Worm (Caenorhabditis elegans) whole organism, L3 larva: Measurements from ENCODE around the gene cdka-1.

Experiments
- R02D3.7 ChIP-seq: fragments of 150-350 bp; optimal IDR thresholded peaks from 2 replicates; lab custom pipeline; 2014; ENCODE audit warnings: missing biosample characterization, missing genetic modification characterization
- ZK546.5 ChIP-seq: sonication (generic microtip); optimal IDR thresholded peaks from 2 replicates; lab custom pipeline; 2017; ENCODE audit warnings: missing biosample characterization, missing genetic modification characterization
- ceh-16 ChIP-seq: sonication (generic microtip); optimal IDR thresholded peaks from 2 replicates; lab custom pipeline; 2017; ENCODE audit warnings: missing biosample characterization, missing genetic modification characterization
- ceh-28 ChIP-seq: fragments of 150-350 bp; optimal IDR thresholded peaks from 2 replicates; lab custom pipeline; 2014; ENCODE audit warnings: missing biosample characterization, missing genetic modification reagents, missing genetic modification characterization
- ceh-82 ChIP-seq: fragments of 150-350 bp; optimal IDR thresholded peaks from 2 replicates; lab custom pipeline; 2014; ENCODE audit warnings: missing biosample characterization, missing genetic modification characterization
- daf-12 ChIP-seq: fragments of 150-350 bp; optimal IDR thresholded peaks from 2 replicates; lab custom pipeline; 2014; ENCODE audit warnings: missing biosample characterization, missing genetic modification reagents, missing genetic modification characterization
- egl-5 ChIP-seq: fragments of 150-350 bp; optimal IDR thresholded peaks from 2 replicates; lab custom pipeline; 2017; ENCODE audit warnings: missing biosample characterization, missing genetic modification reagents, missing genetic modification characterization, inconsistent platforms
- elt-1 ChIP-seq: fragments of 150-350 bp; optimal IDR thresholded peaks from 2 replicates; lab custom pipeline; 2014; ENCODE audit warnings: missing biosample characterization, missing genetic modification characterization
- elt-2 ChIP-seq: sonication (generic microtip); optimal IDR thresholded peaks from 2 replicates; lab custom pipeline; 2016; ENCODE audit warnings: missing genetic modification reagents, mild to moderate bottlenecking, missing genetic modification characterization, missing compliant biosample characterization
- elt-3 ChIP-seq, 3 experiments: fragments of 150-350 bp in 1 of 3; sonication (generic microtip) in 2 of 3; optimal IDR thresholded peaks; 2 replicates in 2 of 3; 4 replicates in 1 of 3; lab custom pipeline; 2014 to 2017; ENCODE audit warnings: missing biosample characterization in 3 of 3, missing genetic modification characterization in 3 of 3
- eor-1 ChIP-seq, 2 experiments: fragments of 150-350 bp; optimal IDR thresholded peaks; 2 replicates each; lab custom pipeline; 2014 to 2018; ENCODE audit warnings: missing biosample characterization in 2 of 2, missing genetic modification characterization in 2 of 2
- fkh-10 ChIP-seq: sonication (generic microtip); optimal IDR thresholded peaks from 2 replicates; lab custom pipeline; 2017; ENCODE audit warnings: missing biosample characterization, missing genetic modification reagents, missing genetic modification characterization
- fkh-2 ChIP-seq: fragments of 150-350 bp; optimal IDR thresholded peaks from 2 replicates; lab custom pipeline; 2014; ENCODE audit warnings: missing biosample characterization, missing genetic modification reagents, missing genetic modification characterization
- fos-1 ChIP-seq: fragments of 150-350 bp; optimal IDR thresholded peaks from 2 replicates; lab custom pipeline; 2014; ENCODE audit warnings: missing biosample characterization, missing genetic modification characterization
- hmg-11 ChIP-seq: sonication (generic microtip); optimal IDR thresholded peaks from 2 replicates; lab custom pipeline; 2016; ENCODE audit warnings: missing genetic modification characterization, missing compliant biosample characterization
- lin-15B ChIP-seq: fragments of 150-350 bp; optimal IDR thresholded peaks from 2 replicates; lab custom pipeline; 2014; ENCODE audit warnings: missing biosample characterization, missing genetic modification characterization
- lin-39 ChIP-seq: fragments of 150-350 bp; optimal IDR thresholded peaks from 2 replicates; lab custom pipeline; 2018; ENCODE audit warnings: missing biosample characterization, missing genetic modification reagents, missing genetic modification characterization
- lsy-12 ChIP-seq: sonication (generic microtip); optimal IDR thresholded peaks from 2 replicates; lab custom pipeline; 2016; ENCODE audit warnings: mild to moderate bottlenecking, missing genetic modification characterization, missing compliant biosample characterization
- mdl-1 ChIP-seq: fragments of 150-350 bp; optimal IDR thresholded peaks from 2 replicates; lab custom pipeline; 2014; ENCODE audit warnings: missing biosample characterization, missing genetic modification characterization
- mml-1 ChIP-seq: fragments of 150-350 bp; sonication (generic microtip); optimal IDR thresholded peaks from 3 replicates; lab custom pipeline; 2014; ENCODE audit warnings: missing biosample characterization, missing genetic modification characterization
- nfya-1 ChIP-seq: sonication (generic microtip); optimal IDR thresholded peaks from 2 replicates; lab custom pipeline; 2017; ENCODE audit warnings: missing genetic modification characterization, mild to moderate bottlenecking, missing compliant biosample characterization, antibody characterized with exemption, moderate library complexity; ENCODE audit not compliant: insufficient read depth
- nhr-11 ChIP-seq: fragments of 150-350 bp; optimal IDR thresholded peaks from 2 replicates; lab custom pipeline; 2014; ENCODE audit warnings: missing biosample characterization, missing genetic modification characterization
- nhr-12 ChIP-seq: fragments of 150-350 bp; optimal IDR thresholded peaks from 2 replicates; lab custom pipeline; 2014; ENCODE audit warnings: missing biosample characterization, missing genetic modification characterization
- nhr-237 ChIP-seq: fragments of 150-350 bp; optimal IDR thresholded peaks from 2 replicates; lab custom pipeline; 2014; ENCODE audit warnings: missing biosample characterization, missing genetic modification characterization
- nhr-25 ChIP-seq: sonication (generic microtip); optimal IDR thresholded peaks from 2 replicates; lab custom pipeline; 2017; ENCODE audit warnings: missing biosample characterization, missing genetic modification characterization
- nhr-76 ChIP-seq: fragments of 150-350 bp; sonication (generic microtip); optimal IDR thresholded peaks from 5 replicates; lab custom pipeline; 2014; ENCODE audit warnings: missing biosample characterization, missing genetic modification characterization
- pha-4 ChIP-seq: fragments of 150-350 bp; optimal IDR thresholded peaks from 2 replicates; lab custom pipeline; 2014; ENCODE audit warnings: missing biosample characterization, missing genetic modification reagents, missing genetic modification characterization
- sea-2 ChIP-seq: fragments of 150-350 bp; sonication (generic microtip); optimal IDR thresholded peaks from 4 replicates; lab custom pipeline; 2014; ENCODE audit warnings: missing biosample characterization, missing genetic modification reagents, missing genetic modification characterization
- skn-1 ChIP-seq: fragments of 150-350 bp; optimal IDR thresholded peaks from 2 replicates; lab custom pipeline; 2014; ENCODE audit warnings: missing biosample characterization, missing genetic modification characterization
- snpc-4 ChIP-seq: fragments of 150-350 bp; optimal IDR thresholded peaks from 2 replicates; lab custom pipeline; 2014; ENCODE audit warnings: missing biosample characterization, missing genetic modification characterization
- tbx-2 ChIP-seq: sonication (generic microtip); optimal IDR thresholded peaks from 2 replicates; lab custom pipeline; 2016; ENCODE audit warnings: mild to moderate bottlenecking, missing genetic modification characterization, missing compliant biosample characterization
- ztf-11 ChIP-seq: fragments of 150-350 bp; optimal IDR thresholded peaks from 2 replicates; lab custom pipeline; 2014; ENCODE audit warnings: missing biosample characterization, missing genetic modification characterization
- ztf-4 ChIP-seq: fragments of 150-350 bp; optimal IDR thresholded peaks from 2 replicates; lab custom pipeline; 2014; ENCODE audit warnings: missing biosample characterization, missing genetic modification characterization

The cdka-1 gene

DNA sequence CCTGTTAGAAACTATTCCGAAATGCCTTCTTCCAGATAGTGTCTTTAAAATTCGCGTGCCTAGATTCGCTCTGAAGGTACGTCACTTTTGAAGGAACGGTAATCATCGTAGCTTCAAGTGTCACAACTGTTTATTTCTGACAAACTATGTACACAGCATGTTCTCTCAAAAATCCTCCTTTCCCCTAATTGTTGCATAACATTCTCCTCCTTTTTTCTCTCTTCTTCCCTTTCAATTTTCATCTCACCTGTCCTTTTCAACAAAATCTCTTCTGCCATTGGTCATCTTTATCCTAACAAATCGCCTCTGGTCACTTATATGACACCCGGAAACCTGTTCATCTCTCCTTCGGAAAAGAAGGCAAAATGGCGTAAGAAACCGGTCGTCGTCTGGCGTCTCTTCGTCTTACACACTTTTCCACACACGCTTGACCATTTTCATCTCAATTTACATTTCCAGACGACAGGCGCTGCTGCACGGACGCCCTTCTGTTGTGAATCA lies 42.5 kb upstream of the cdka-1 start, which contains the start of gene lips-3:
TSS of gene lips-3 (plus strand) at position 458 of the 501 bp plus-strand sequence.
- TF ChIP-seq snpc-4 (no peak), nhr-25 (peak; percentile 77), tbx-2 (no peak), fos-1 (tag; lab: Kevin White, UChicago) (no peak), nhr-12 (tag; lab: Kevin White, UChicago) (no peak)

DNA sequence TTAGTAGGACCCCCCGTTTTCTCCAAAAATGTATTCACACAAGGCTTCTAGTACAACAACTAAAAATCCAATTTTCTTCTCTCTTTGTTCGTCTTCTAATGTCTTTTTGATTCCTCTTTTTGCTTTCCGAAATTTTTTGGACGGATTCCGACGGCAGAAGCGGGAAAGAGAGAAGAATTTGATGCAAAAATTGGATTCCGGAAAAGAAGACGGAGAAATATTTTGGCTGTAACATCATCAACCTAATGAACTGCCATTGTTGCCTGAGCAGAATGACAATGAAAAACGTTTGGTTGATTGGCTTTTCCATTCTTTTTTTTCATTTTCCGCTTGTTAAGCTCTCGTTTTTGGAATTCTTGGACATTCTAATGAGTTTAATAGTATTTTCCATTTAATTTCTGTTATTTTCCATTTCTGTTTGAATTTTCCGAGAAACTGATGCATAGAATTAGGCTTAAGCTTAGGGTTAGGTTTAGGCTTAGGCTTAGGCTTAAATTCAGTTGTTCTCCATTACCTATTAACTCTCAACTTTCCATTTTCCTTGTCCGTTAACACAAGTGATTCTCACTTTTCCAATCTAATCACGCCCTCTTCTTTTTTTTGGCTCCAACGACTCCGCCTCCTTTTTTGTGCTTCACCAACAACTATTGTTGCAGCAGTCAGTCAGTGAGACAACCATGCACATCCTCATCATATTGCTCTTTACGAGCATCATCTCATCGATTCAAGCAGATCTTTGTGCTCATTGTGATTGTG lies 36.0 kb upstream of the cdka-1 start, which contains the start of gene lron-5:
TSS of gene lron-5 (plus strand) at position 655 of the 756 bp plus-strand sequence.
- TF ChIP-seq fkh-10 (GFP tag; lab: Kevin White, UChicago) (peak; percentile 60), lsy-12 (no peak), ztf-11 (tag; lab: Kevin White, UChicago) (no peak), nhr-237 (tag; lab: Kevin White, UChicago) (no peak), hmg-11 (tag; lab: Kevin White, UChicago) (no peak)

DNA sequence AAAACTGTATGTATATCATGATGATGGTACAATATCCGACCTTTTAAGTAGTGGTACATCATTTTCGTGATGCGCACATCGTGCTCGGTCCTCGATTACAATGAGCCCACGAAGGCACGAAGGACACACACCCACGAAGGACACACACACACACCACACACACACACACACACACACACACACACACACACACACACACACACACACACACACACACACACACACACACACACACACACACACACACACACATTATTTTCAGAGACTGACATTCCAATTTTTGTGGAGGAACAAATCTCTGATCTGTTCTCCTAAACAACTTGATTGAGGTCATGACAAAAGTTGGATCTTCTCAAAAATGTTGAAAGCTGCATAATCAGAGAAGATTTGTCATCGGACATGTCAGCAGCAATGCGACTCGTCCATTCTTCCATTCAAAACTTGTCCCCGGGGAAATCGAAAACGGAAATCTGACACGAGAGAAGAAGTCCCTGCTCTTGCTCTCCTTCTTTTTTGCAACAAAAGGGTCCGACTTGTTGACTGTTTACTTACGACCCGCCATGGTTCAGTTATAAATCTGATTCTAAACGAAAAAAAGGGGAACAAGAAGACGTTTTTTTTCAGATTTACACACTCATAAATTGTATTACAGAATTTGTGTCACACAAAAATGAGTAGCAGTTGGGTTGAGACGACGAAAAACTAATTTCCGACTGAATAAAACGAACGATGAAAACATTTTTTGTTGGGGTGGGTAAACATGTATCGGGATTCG lies 32.3 kb upstream of the cdka-1 start:
- no peak for TF ChIP-seq ceh-16 (tag; lab: Kevin White, UChicago)
- no peak for TF ChIP-seq egl-5 (tag; lab: Kevin White, UChicago)
- no peak for TF ChIP-seq elt-3 (tag; optimal IDR thresholded peaks at IDR 0.05; lab: Kevin White, UChicago)
- no peak for TF ChIP-seq daf-12
- no peak for TF ChIP-seq mml-1 (tag; lab: Kevin White, UChicago)
- TF ChIP-seq ZK546.5 (tag; lab: Kevin White, UChicago), result no peak
- no peak for TF ChIP-seq nfya-1
- TF ChIP-seq fkh-10 (GFP tag; lab: Kevin White, UChicago), result peak; percentile 93

DNA sequence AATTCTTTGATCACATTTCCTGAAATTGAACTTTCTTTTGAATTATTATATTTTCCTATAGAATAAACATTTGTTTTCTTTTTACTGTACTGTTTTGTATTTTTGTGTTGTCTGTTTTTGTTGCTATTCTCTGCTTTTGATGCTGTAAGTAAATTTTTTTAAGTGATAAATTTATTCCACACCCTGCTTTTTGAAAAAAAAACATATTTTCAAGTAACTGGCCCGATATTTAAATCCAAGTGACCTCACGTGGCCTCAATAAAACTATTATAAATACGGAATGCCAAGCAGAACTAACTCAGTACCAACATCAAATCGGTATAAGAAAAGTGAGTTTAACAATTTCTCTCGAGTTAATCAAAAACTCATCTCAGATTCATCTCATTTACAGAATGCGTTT lies 30.4 kb upstream of the cdka-1 start, which contains the start of gene clec-151:
TSS of gene clec-151 (plus strand) at position 301 of the 400 bp plus-strand sequence.
- TF ChIP-seq fkh-2 (tag; lab: Kevin White, UChicago), result no peak
- no peak for TF ChIP-seq eor-1 (tag; optimal IDR thresholded peaks at IDR 0.05; lab: Kevin White, UChicago)
- no peak for TF ChIP-seq fos-1 (tag; lab: Kevin White, UChicago)
- TF ChIP-seq skn-1 (tag; lab: Kevin White, UChicago), result no peak
- TF ChIP-seq pha-4, result no peak
- no peak for TF ChIP-seq elt-2 (tag; lab: Kevin White, UChicago)
- no peak for TF ChIP-seq elt-1 (tag; lab: Kevin White, UChicago)
- TF ChIP-seq lin-15B (tag; lab: Kevin White, UChicago), result no peak
- no peak for TF ChIP-seq ceh-16 (tag; lab: Kevin White, UChicago)
- no peak for TF ChIP-seq sea-2 (GFP tag; lab: Kevin White, UChicago)
- no peak for TF ChIP-seq R02D3.7 (tag; lab: Kevin White, UChicago)
- no peak for TF ChIP-seq nhr-76 (tag; lab: Kevin White, UChicago)
- no peak for TF ChIP-seq snpc-4
- no peak for TF ChIP-seq mdl-1 (tag; lab: Kevin White, UChicago)
- TF ChIP-seq lin-39, result no peak
- no peak for TF ChIP-seq ztf-4 (tag; lab: Kevin White, UChicago)
- TF ChIP-seq egl-5 (tag; lab: Kevin White, UChicago), result no peak
- no peak for TF ChIP-seq ceh-28 (tag; lab: Kevin White, UChicago)
- no peak for TF ChIP-seq nhr-11 (tag; lab: Kevin White, UChicago)
- no peak for TF ChIP-seq ceh-82 (tag; lab: Kevin White, UChicago)
- TF ChIP-seq, all 47 proteins: peak for 0
